Worm (Caenorhabditis elegans): ENCODE results near the gene M04C3.1.

DNA sequence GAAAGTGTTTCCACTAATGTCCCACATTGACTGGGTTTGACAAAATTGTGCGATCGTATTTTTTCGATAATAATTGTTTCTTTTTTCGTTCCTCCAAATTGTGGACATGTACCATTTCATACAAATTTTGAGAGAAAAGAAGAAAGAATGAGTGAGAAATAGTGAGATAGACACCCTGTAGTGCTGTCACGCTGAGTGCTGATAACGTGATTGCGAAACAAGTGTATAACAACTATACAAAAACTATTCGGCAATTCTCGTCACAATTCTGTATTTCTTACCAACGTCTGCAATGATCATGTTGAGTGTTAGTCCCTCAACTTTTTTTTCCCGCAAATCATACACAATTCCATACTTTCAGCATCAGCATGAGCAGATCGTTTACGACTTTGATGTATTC lies 9.1 kb downstream of the M04C3.1 start, which contains the start of gene C25F9.14:
- TF ChIP-seq unc-86 (tag; optimal IDR thresholded peaks at IDR 0.05) (no peak), nfya-1 (tag; optimal IDR thresholded peaks at IDR 0.05) (no peak), tbx-2 (tag; optimal IDR thresholded peaks at IDR 0.05) (no peak), F13H6.1 (tag; optimal IDR thresholded peaks at IDR 0.05) (no peak)
